Worm (Caenorhabditis elegans) whole organism, L3 larva: ENCODE results near the gene mlp-1.
A peak's percentile ranks its signal among the peaks of the same experiment; 100 is the strongest.

Source experiments
- R02D3.7 ChIP-seq: fragments of 150-350 bp; optimal IDR thresholded peaks from 2 replicates; lab custom pipeline; 2014; ENCODE audit warnings: missing biosample characterization, missing genetic modification characterization
- ZK546.5 ChIP-seq: sonication (generic microtip); optimal IDR thresholded peaks from 2 replicates; lab custom pipeline; 2017; ENCODE audit warnings: missing biosample characterization, missing genetic modification characterization
- aly-2 ChIP-seq: fragments of 150-350 bp; optimal IDR thresholded peaks from 2 replicates; lab custom pipeline; 2014; ENCODE audit warnings: missing biosample characterization, missing genetic modification characterization
- ama-1 ChIP-seq: fragments of 150-350 bp; optimal IDR thresholded peaks from 2 replicates; lab custom pipeline; 2018
- ceh-28 ChIP-seq: fragments of 150-350 bp; optimal IDR thresholded peaks from 2 replicates; lab custom pipeline; 2014; ENCODE audit warnings: missing biosample characterization, missing genetic modification reagents, missing genetic modification characterization
- egl-27 ChIP-seq: sonication (generic microtip); optimal IDR thresholded peaks from 4 replicates; lab custom pipeline; 2017; ENCODE audit warnings: missing biosample characterization, missing genetic modification reagents, missing genetic modification characterization
- elt-1 ChIP-seq: fragments of 150-350 bp; optimal IDR thresholded peaks from 2 replicates; lab custom pipeline; 2014; ENCODE audit warnings: missing biosample characterization, missing genetic modification characterization
- elt-2 ChIP-seq: sonication (generic microtip); optimal IDR thresholded peaks from 2 replicates; lab custom pipeline; 2016; ENCODE audit warnings: missing genetic modification reagents, mild to moderate bottlenecking, missing genetic modification characterization, missing compliant biosample characterization
- eor-1 ChIP-seq, 2 experiments: fragments of 150-350 bp; optimal IDR thresholded peaks; 2 replicates each; lab custom pipeline; 2014 to 2018; ENCODE audit warnings: missing biosample characterization in 2 of 2, missing genetic modification characterization in 2 of 2
- fkh-10 ChIP-seq: sonication (generic microtip); optimal IDR thresholded peaks from 2 replicates; lab custom pipeline; 2017; ENCODE audit warnings: missing biosample characterization, missing genetic modification reagents, missing genetic modification characterization
- fos-1 ChIP-seq: fragments of 150-350 bp; optimal IDR thresholded peaks from 2 replicates; lab custom pipeline; 2014; ENCODE audit warnings: missing biosample characterization, missing genetic modification characterization
- hmg-11 ChIP-seq: sonication (generic microtip); optimal IDR thresholded peaks from 2 replicates; lab custom pipeline; 2016; ENCODE audit warnings: missing genetic modification characterization, missing compliant biosample characterization
- jun-1 ChIP-seq: fragments of 150-350 bp; optimal IDR thresholded peaks from 2 replicates; lab custom pipeline; 2014; ENCODE audit warnings: missing biosample characterization, missing genetic modification reagents, missing genetic modification characterization
- lin-39 ChIP-seq: fragments of 150-350 bp; optimal IDR thresholded peaks from 2 replicates; lab custom pipeline; 2018; ENCODE audit warnings: missing biosample characterization, missing genetic modification reagents, missing genetic modification characterization
- lsy-12 ChIP-seq: sonication (generic microtip); optimal IDR thresholded peaks from 2 replicates; lab custom pipeline; 2016; ENCODE audit warnings: mild to moderate bottlenecking, missing genetic modification characterization, missing compliant biosample characterization
- mdl-1 ChIP-seq: fragments of 150-350 bp; optimal IDR thresholded peaks from 2 replicates; lab custom pipeline; 2014; ENCODE audit warnings: missing biosample characterization, missing genetic modification characterization
- mml-1 ChIP-seq: fragments of 150-350 bp; sonication (generic microtip); optimal IDR thresholded peaks from 3 replicates; lab custom pipeline; 2014; ENCODE audit warnings: missing biosample characterization, missing genetic modification characterization
- nhr-12 ChIP-seq: fragments of 150-350 bp; optimal IDR thresholded peaks from 2 replicates; lab custom pipeline; 2014; ENCODE audit warnings: missing biosample characterization, missing genetic modification characterization
- nhr-23 ChIP-seq: fragments of 150-350 bp; optimal IDR thresholded peaks from 2 replicates; lab custom pipeline; 2014; ENCODE audit warnings: missing biosample characterization, missing genetic modification reagents, missing genetic modification characterization
- nhr-237 ChIP-seq: fragments of 150-350 bp; optimal IDR thresholded peaks from 2 replicates; lab custom pipeline; 2014; ENCODE audit warnings: missing biosample characterization, missing genetic modification characterization
- nhr-25 ChIP-seq: sonication (generic microtip); optimal IDR thresholded peaks from 2 replicates; lab custom pipeline; 2017; ENCODE audit warnings: missing biosample characterization, missing genetic modification characterization
- nhr-28 ChIP-seq: fragments of 150-350 bp; optimal IDR thresholded peaks from 2 replicates; lab custom pipeline; 2014; ENCODE audit warnings: missing biosample characterization, missing genetic modification characterization
- nhr-43 ChIP-seq: sonication (generic microtip); optimal IDR thresholded peaks from 2 replicates; lab custom pipeline; 2016; ENCODE audit warnings: mild to moderate bottlenecking, missing genetic modification characterization, missing compliant biosample characterization; ENCODE audit not compliant: poor library complexity, severe bottlenecking
- pha-4 ChIP-seq: fragments of 150-350 bp; optimal IDR thresholded peaks from 2 replicates; lab custom pipeline; 2014; ENCODE audit warnings: missing biosample characterization, missing genetic modification reagents, missing genetic modification characterization
- pqm-1 ChIP-seq: fragments of 150-350 bp; optimal IDR thresholded peaks from 2 replicates; lab custom pipeline; 2017; ENCODE audit warnings: missing biosample characterization, missing genetic modification characterization, inconsistent platforms
- sea-2 ChIP-seq: fragments of 150-350 bp; sonication (generic microtip); optimal IDR thresholded peaks from 4 replicates; lab custom pipeline; 2014; ENCODE audit warnings: missing biosample characterization, missing genetic modification reagents, missing genetic modification characterization
- snpc-4 ChIP-seq: fragments of 150-350 bp; optimal IDR thresholded peaks from 2 replicates; lab custom pipeline; 2014; ENCODE audit warnings: missing biosample characterization, missing genetic modification characterization
- tbx-2 ChIP-seq: sonication (generic microtip); optimal IDR thresholded peaks from 2 replicates; lab custom pipeline; 2016; ENCODE audit warnings: mild to moderate bottlenecking, missing genetic modification characterization, missing compliant biosample characterization
- unc-39 ChIP-seq: sonication (generic microtip); optimal IDR thresholded peaks from 4 replicates; lab custom pipeline; 2017; ENCODE audit warnings: missing biosample characterization, missing genetic modification characterization
- unc-62 ChIP-seq: fragments of 150-350 bp; sonication (generic microtip); optimal IDR thresholded peaks from 4 replicates; lab custom pipeline; 2014; ENCODE audit warnings: missing biosample characterization, missing genetic modification reagents, missing genetic modification characterization
- ztf-11 ChIP-seq: fragments of 150-350 bp; optimal IDR thresholded peaks from 2 replicates; lab custom pipeline; 2014; ENCODE audit warnings: missing biosample characterization, missing genetic modification characterization

The mlp-1 gene

DNA sequence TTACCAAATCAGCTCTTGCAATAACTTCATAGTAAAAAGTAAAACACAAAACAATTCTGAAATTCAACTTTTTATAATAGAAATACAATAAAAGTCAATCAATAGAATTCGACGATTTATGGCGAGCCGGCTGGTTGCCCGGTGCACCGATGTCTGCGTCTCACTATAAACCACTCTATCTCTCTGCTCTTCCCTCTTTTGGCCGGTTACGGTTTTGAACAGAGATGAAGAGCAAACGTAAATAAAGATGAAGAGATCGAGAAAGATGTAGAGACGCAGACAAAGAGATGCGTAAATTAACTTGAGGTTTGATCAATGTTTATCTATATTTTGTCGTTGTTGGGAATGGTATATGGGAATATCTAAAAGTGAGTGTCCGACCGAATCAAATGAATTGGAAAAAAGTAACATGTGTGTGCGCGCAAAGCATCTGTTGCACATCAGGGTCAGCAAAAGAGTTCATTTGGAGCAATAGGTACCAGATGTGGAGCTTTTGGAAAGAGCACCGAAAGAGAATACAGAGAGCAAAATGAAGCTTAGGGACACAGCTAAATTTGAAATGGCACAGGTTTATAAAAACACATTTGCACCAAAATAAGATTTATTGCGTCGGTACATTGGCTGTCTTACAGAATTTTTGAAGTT, 5.5 kb upstream of the mlp-1 start:
- TF ChIP-seq hmg-11 (tag; lab: Kevin White, UChicago): no peak
- TF ChIP-seq ZK546.5: no peak
- no peak for TF ChIP-seq aly-2
- TF ChIP-seq mdl-1 (tag; lab: Kevin White, UChicago): no peak
- no peak for TF ChIP-seq lsy-12
- no peak for TF ChIP-seq fkh-10 (GFP tag; lab: Kevin White, UChicago)
- no peak for TF ChIP-seq nhr-12 (tag; lab: Kevin White, UChicago)
- TF ChIP-seq nhr-23 (tag; lab: Kevin White, UChicago): no peak
- TF ChIP-seq snpc-4: no peak
- TF ChIP-seq jun-1 (tag; lab: Kevin White, UChicago): no peak
- TF ChIP-seq pha-4 (tag; lab: Kevin White, UChicago): peak; percentile 93
- no peak for TF ChIP-seq ztf-11 (tag; lab: Kevin White, UChicago)
- TF ChIP-seq ceh-28 (tag; lab: Kevin White, UChicago): no peak
- no peak for TF ChIP-seq mml-1
- TF ChIP-seq elt-2 (tag; lab: Kevin White, UChicago): peak; percentile 30
- TF ChIP-seq unc-62 (GFP tag; lab: Kevin White, UChicago): no peak

DNA sequence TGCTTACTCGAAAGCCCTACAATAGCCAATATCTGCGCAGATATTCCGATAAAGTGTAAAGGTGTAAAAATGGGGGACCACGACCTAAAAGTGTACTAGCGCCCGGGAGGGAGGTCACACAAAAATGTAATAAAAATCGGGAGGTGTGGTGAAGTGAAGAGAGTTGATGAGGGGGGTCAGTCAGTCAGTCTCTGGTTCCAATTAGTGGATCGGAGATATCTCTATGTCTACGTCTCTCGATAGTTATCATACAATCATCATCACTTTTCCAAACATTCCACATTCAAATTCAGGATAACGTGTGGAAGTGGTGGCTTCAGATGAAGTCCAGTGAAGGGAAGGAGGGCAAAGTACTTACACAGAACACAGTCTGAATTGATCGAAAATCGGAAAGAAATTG, 1.2 kb upstream of the mlp-1 start:
- TF ChIP-seq elt-1 (tag; lab: Kevin White, UChicago) (no peak), aly-2 (no peak), elt-2 (tag; lab: Kevin White, UChicago) (no peak), mml-1 (no peak), unc-39 (no peak), pha-4 (tag; lab: Kevin White, UChicago) (no peak), egl-27 (tag; lab: Kevin White, UChicago) (no peak), ceh-28 (tag; lab: Kevin White, UChicago) (no peak), ztf-11 (tag; lab: Kevin White, UChicago) (no peak)

DNA sequence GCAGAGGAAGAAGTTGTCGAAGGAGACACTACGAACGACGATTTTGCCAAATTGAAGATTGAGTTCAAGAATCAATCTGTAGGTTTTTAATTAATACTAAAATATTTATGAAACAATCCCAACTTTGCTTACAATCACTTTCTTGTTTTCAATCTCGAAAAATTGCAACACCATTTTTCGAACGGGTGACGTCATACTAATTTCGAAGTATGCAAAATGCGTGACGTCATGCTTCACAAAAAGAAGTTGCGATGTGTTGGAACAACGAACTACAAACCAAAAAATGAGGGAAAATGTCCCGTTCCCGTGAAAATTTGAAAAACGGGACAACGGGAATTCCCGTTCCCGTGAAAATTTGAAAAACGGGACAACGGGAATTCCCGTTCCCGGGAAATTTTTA, 7.2 kb downstream of the mlp-1 start:
- TF ChIP-seq R02D3.7 (tag; lab: Kevin White, UChicago): no peak
- no peak for TF ChIP-seq mdl-1 (tag; lab: Kevin White, UChicago)
- no peak for TF ChIP-seq tbx-2 (tag; lab: Kevin White, UChicago)
- no peak for TF ChIP-seq nhr-43 (tag; lab: Kevin White, UChicago)
- no peak for TF ChIP-seq unc-39
- TF ChIP-seq eor-1 (tag; optimal IDR thresholded peaks at IDR 0.05; lab: Kevin White, UChicago): no peak
- TF ChIP-seq aly-2: no peak
- TF ChIP-seq jun-1 (tag; lab: Kevin White, UChicago): no peak
- no peak for TF ChIP-seq lsy-12
- TF ChIP-seq nhr-237 (tag; lab: Kevin White, UChicago): no peak
- no peak for TF ChIP-seq nhr-25
- TF ChIP-seq pqm-1 (tag; lab: Kevin White, UChicago): no peak
- TF ChIP-seq fkh-10 (GFP tag; lab: Kevin White, UChicago): no peak
- no peak for TF ChIP-seq sea-2 (GFP tag; lab: Kevin White, UChicago)
- TF ChIP-seq lin-39 (tag; lab: Kevin White, UChicago): no peak
- no peak for TF ChIP-seq fos-1 (tag; lab: Kevin White, UChicago)
- TF ChIP-seq, all 47 proteins: peak for 0

DNA sequence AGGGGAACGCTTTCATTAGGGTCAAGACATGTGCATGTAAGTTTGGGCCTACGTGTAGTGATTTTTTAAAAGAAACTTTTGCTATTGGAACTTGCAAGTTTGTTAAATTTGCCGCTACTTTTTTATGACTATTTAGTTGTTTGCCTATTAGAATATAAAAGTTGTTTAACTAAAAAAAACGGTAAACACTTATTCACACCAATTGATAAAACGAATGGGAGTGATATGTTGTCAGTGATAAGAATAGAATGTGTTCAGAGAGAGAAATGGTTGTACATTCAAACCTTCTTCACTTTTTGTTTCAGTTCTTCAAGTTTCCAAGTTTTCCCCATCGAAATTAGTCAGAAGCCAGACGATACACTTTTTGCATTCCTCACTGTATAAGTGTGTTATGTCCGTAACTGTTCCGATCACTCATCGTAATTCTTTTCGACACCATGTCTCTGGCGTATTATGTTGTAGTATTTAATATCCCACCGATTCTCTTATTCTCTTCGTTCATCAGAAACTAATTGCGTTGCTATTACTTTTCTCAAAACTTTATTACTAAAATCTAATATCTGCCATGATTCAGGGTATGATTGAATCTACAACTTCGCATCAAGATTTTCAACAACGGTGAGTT, 8.9 kb downstream of the mlp-1 start, which contains the start of gene dct-6:
dct-6 (plus strand) TSS at position 575 of the 625 bp plus-strand sequence.
- TF ChIP-seq pqm-1 (tag; lab: Kevin White, UChicago) (peak; percentile 80), elt-2 (tag; lab: Kevin White, UChicago) (peak; percentile 66), sea-2 (GFP tag; lab: Kevin White, UChicago) (no peak), nhr-28 (tag; lab: Kevin White, UChicago) (no peak), ama-1 (lab: Kevin White, UChicago) (no peak), mml-1 (no peak), pha-4 (tag; lab: Kevin White, UChicago) (peak; percentile 47)

DNA sequence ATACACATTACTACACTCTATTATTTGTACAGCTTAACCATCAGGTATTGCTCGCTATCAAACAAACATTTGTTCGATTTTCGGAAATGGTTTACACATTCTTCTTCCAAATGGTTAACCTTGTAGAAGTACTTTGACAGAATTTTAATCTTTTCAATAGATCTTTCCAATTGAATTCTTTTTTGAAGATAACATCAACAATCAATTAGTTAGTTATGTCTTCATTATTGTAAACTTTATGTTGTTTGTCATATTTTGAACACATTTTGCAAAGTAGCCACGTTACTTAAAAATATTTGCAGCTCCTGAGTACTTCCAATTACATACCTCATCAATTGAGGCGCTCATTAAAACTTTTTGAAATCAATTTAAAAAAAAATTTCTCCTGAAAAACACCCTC, 9.5 kb downstream of the mlp-1 start:
- TF ChIP-seq pha-4 (tag; lab: Kevin White, UChicago) (peak; percentile 10), elt-1 (tag; lab: Kevin White, UChicago) (peak; percentile 75), tbx-2 (tag; lab: Kevin White, UChicago) (no peak)
- TF ChIP-seq, all 47 proteins: peak for 2
